Worm (Caenorhabditis elegans) whole organism, mixed stage, embryonic: ENCODE measurements around the gene fbxb-24.

Experiments
- M03D4.4 ChIP-seq: sonication (generic microtip); optimal IDR thresholded peaks from 2 replicates; lab custom pipeline; 2017; ENCODE audit warnings: mild to moderate bottlenecking, missing genetic modification characterization, missing compliant biosample characterization
- bed-3 ChIP-seq: fragments of 200-800 bp; sonication (Bioruptor generic); optimal IDR thresholded peaks from 3 replicates; lab custom pipeline; 2018; ENCODE audit warnings: mild to moderate bottlenecking, missing genetic modification characterization, moderate library complexity, missing compliant biosample characterization
- ceh-39 ChIP-seq: fragments of 150-350 bp; optimal IDR thresholded peaks from 2 replicates; lab custom pipeline; 2014; ENCODE audit warnings: missing biosample characterization, missing genetic modification characterization
- ceh-43 ChIP-seq: fragments of 200-800 bp; sonication (Bioruptor generic); optimal IDR thresholded peaks from 2 replicates; lab custom pipeline; 2018; ENCODE audit warnings: mild to moderate bottlenecking, missing genetic modification characterization, moderate library complexity, missing compliant biosample characterization
- ceh-83 ChIP-seq: fragments of 200-800 bp; sonication (Bioruptor generic); optimal IDR thresholded peaks from 2 replicates; lab custom pipeline; 2018; ENCODE audit warnings: mild to moderate bottlenecking, missing genetic modification characterization, missing compliant biosample characterization
- ces-1 ChIP-seq: fragments of 150-350 bp; optimal IDR thresholded peaks from 2 replicates; lab custom pipeline; 2014; ENCODE audit warnings: missing biosample characterization, missing genetic modification reagents, missing genetic modification characterization
- cnd-1 ChIP-seq: fragments of 200-800 bp; sonication (Bioruptor generic); optimal IDR thresholded peaks from 2 replicates; lab custom pipeline; 2018; ENCODE audit warnings: mild to moderate bottlenecking, missing genetic modification characterization, missing compliant biosample characterization
- drap-1 ChIP-seq: fragments of 200-800 bp; sonication (Bioruptor generic); optimal IDR thresholded peaks from 3 replicates; lab custom pipeline; 2018; ENCODE audit warnings: mild to moderate bottlenecking, missing genetic modification characterization, missing compliant biosample characterization
- elt-1 ChIP-seq: sonication (generic microtip); optimal IDR thresholded peaks from 2 replicates; lab custom pipeline; 2017; ENCODE audit warnings: missing genetic modification characterization, mild to moderate bottlenecking, missing compliant biosample characterization, antibody characterized with exemption, moderate library complexity, borderline replicate concordance; ENCODE audit not compliant: insufficient read depth
- elt-3 ChIP-seq: fragments of 150-350 bp; optimal IDR thresholded peaks from 2 replicates; lab custom pipeline; 2014; ENCODE audit warnings: missing biosample characterization, missing genetic modification characterization
- ham-2 ChIP-seq: fragments of 200-800 bp; sonication (Bioruptor generic); optimal IDR thresholded peaks from 2 replicates; lab custom pipeline; 2018; ENCODE audit warnings: mild to moderate bottlenecking, missing genetic modification characterization, missing compliant biosample characterization
- hlh-1 ChIP-seq: fragments of 150-350 bp; optimal IDR thresholded peaks from 2 replicates; lab custom pipeline; 2014; ENCODE audit warnings: missing biosample characterization, missing genetic modification reagents, missing genetic modification characterization
- lin-13 ChIP-seq: fragments of 150-350 bp; optimal IDR thresholded peaks from 2 replicates; lab custom pipeline; 2014; ENCODE audit warnings: missing biosample characterization, missing genetic modification characterization
- lin-32 ChIP-seq: fragments of 200-800 bp; sonication (Bioruptor generic); optimal IDR thresholded peaks from 2 replicates; lab custom pipeline; 2018; ENCODE audit warnings: mild to moderate bottlenecking, missing genetic modification characterization, missing compliant biosample characterization
- lsy-2 ChIP-seq: fragments of 150-350 bp; optimal IDR thresholded peaks from 2 replicates; lab custom pipeline; 2014; ENCODE audit warnings: missing biosample characterization, missing genetic modification characterization
- mab-5 ChIP-seq: fragments of 150-350 bp; optimal IDR thresholded peaks from 2 replicates; lab custom pipeline; 2014; ENCODE audit warnings: missing biosample characterization, missing genetic modification characterization
- mep-1 ChIP-seq: fragments of 150-350 bp; optimal IDR thresholded peaks from 2 replicates; lab custom pipeline; 2017; ENCODE audit warnings: missing biosample characterization, missing genetic modification reagents, missing genetic modification characterization, inconsistent platforms
- mls-2 ChIP-seq: sonication (generic microtip); optimal IDR thresholded peaks from 2 replicates; lab custom pipeline; 2016; ENCODE audit warnings: mild to moderate bottlenecking, missing genetic modification characterization, moderate library complexity, missing compliant biosample characterization
- nhr-12 ChIP-seq: fragments of 150-350 bp; optimal IDR thresholded peaks from 2 replicates; lab custom pipeline; 2014; ENCODE audit warnings: missing biosample characterization, missing genetic modification characterization
- nhr-2 ChIP-seq: fragments of 150-350 bp; optimal IDR thresholded peaks from 2 replicates; lab custom pipeline; 2014; ENCODE audit warnings: missing biosample characterization, missing genetic modification characterization
- nhr-237 ChIP-seq: fragments of 150-350 bp; optimal IDR thresholded peaks from 2 replicates; lab custom pipeline; 2014; ENCODE audit warnings: missing biosample characterization, missing genetic modification characterization
- nhr-76 ChIP-seq: sonication (generic microtip); optimal IDR thresholded peaks from 2 replicates; lab custom pipeline; 2017; ENCODE audit warnings: missing biosample characterization, missing genetic modification characterization
- pha-4 ChIP-seq: fragments of 150-350 bp; optimal IDR thresholded peaks from 2 replicates; lab custom pipeline; 2018; ENCODE audit warnings: missing biosample characterization, missing genetic modification reagents, missing genetic modification characterization
- sem-2 ChIP-seq: fragments of 200-800 bp; sonication (Bioruptor generic); optimal IDR thresholded peaks from 2 replicates; lab custom pipeline; 2018; ENCODE audit warnings: mild to moderate bottlenecking, missing genetic modification characterization, missing compliant biosample characterization
- snpc-4 ChIP-seq: fragments of 150-350 bp; optimal IDR thresholded peaks from 2 replicates; lab custom pipeline; 2014; ENCODE audit warnings: missing biosample characterization, missing genetic modification characterization
- sptf-1 ChIP-seq: sonication (generic microtip); optimal IDR thresholded peaks from 2 replicates; lab custom pipeline; 2017; ENCODE audit warnings: mild to moderate bottlenecking, missing genetic modification characterization, moderate library complexity, missing compliant biosample characterization
- tbx-8 ChIP-seq: fragments of 200-800 bp; sonication (Bioruptor generic); optimal IDR thresholded peaks from 2 replicates; lab custom pipeline; 2018; ENCODE audit warnings: mild to moderate bottlenecking, missing genetic modification characterization, moderate library complexity, missing compliant biosample characterization
- unc-120 ChIP-seq: sonication (generic microtip); optimal IDR thresholded peaks from 2 replicates; lab custom pipeline; 2017; ENCODE audit warnings: missing genetic modification characterization, missing compliant biosample characterization; ENCODE audit not compliant: poor library complexity, severe bottlenecking
- unc-39 ChIP-seq: fragments of 150-350 bp; optimal IDR thresholded peaks from 2 replicates; lab custom pipeline; 2014; ENCODE audit warnings: missing biosample characterization, missing genetic modification characterization
- unc-62 ChIP-seq: fragments of 150-350 bp; optimal IDR thresholded peaks from 2 replicates; lab custom pipeline; 2014; ENCODE audit warnings: missing biosample characterization, missing genetic modification reagents, missing genetic modification characterization
- ztf-11 ChIP-seq: fragments of 150-350 bp; optimal IDR thresholded peaks from 2 replicates; lab custom pipeline; 2014; ENCODE audit warnings: missing biosample characterization, missing genetic modification characterization

Gene fbxb-24

ce11 chrIII:11935032-11935947 lies 26.5 kb downstream of the fbxb-24 start:
- no peak for TF ChIP-seq nhr-2 (tag; lab: Kevin White, UChicago)
- TF ChIP-seq sem-2 (GFP tag; lab: Kevin White, UChicago), result no peak
- TF ChIP-seq hlh-1 (tag; lab: Kevin White, UChicago), result peak; percentile 99
- peak; percentile 85 for TF ChIP-seq unc-62 (GFP tag; lab: Kevin White, UChicago)
- TF ChIP-seq ham-2 (GFP tag; lab: Kevin White, UChicago), result no peak
- no peak for TF ChIP-seq mls-2 (tag; lab: Kevin White, UChicago)
- no peak for TF ChIP-seq tbx-8
- no peak for TF ChIP-seq pha-4
- TF ChIP-seq ces-1 (GFP tag; lab: Kevin White, UChicago), result peak; percentile 14
- no peak for TF ChIP-seq lin-32 (GFP tag; lab: Kevin White, UChicago)
- TF ChIP-seq ceh-39 (tag; lab: Kevin White, UChicago), result no peak
- no peak for TF ChIP-seq mep-1 (tag; lab: Kevin White, UChicago)
- TF ChIP-seq ztf-11 (tag; lab: Kevin White, UChicago), result no peak
- TF ChIP-seq unc-39 (tag; lab: Kevin White, UChicago), result no peak
- no peak for TF ChIP-seq sptf-1 (tag; lab: Kevin White, UChicago)
- no peak for TF ChIP-seq elt-3 (tag; lab: Kevin White, UChicago)
- no peak for TF ChIP-seq nhr-76

ce11 chrIII:11935948-11936280 lies 27.2 kb downstream of the fbxb-24 start:
- TF ChIP-seq lin-32 (GFP tag; lab: Kevin White, UChicago) (peak; percentile 6), M03D4.4 (tag; lab: Kevin White, UChicago) (peak; percentile 54), unc-120 (tag; lab: Kevin White, UChicago) (peak; percentile 74), ces-1 (GFP tag; lab: Kevin White, UChicago) (peak; percentile 24), cnd-1 (tag; lab: Kevin White, UChicago) (no peak), nhr-76 (no peak), ceh-83 (GFP tag; lab: Kevin White, UChicago) (peak; percentile 84), drap-1 (peak; percentile 22)
- TF ChIP-seq, all 35 proteins: peak for 6

- TF ChIP-seq sem-2 (GFP tag; lab: Kevin White, UChicago) (no peak), cnd-1 (tag; lab: Kevin White, UChicago) (no peak), unc-120 (tag; lab: Kevin White, UChicago) (peak; percentile 62), nhr-237 (tag; lab: Kevin White, UChicago) (no peak), lin-13 (tag; lab: Kevin White, UChicago) (no peak), M03D4.4 (tag; lab: Kevin White, UChicago) (peak; percentile 41), drap-1 (peak; percentile 50)
Observed at ce11 chrIII:11936668-11937276, 28.0 kb downstream of the fbxb-24 start.

DNA sequence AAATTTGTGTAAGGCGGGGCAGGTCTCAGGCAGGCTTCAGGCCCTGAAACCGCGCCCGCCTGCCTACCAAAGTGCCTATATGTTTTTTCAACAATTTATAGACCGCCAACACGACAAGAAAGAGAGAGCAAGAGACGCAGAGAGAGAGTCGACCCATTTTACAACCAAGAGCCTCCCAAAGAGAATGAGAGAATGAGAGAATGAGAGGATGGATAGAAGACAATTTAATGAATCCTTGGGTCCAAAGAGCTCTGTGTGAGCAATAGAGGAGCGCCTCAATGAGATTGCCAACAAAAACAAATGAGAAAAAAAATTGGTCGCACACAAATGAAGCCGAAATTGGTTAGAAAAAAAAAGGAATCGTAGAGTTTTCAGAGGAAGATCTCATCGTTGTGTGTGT lies 29.2 kb downstream of the fbxb-24 start:
- TF ChIP-seq ces-1 (GFP tag; lab: Kevin White, UChicago) (peak; percentile 60), mab-5 (tag; lab: Kevin White, UChicago) (peak; percentile 12), unc-120 (tag; lab: Kevin White, UChicago) (peak; percentile 70), ceh-43 (no peak), elt-1 (no peak), ham-2 (GFP tag; lab: Kevin White, UChicago) (no peak), hlh-1 (tag; lab: Kevin White, UChicago) (peak; percentile 60)

DNA sequence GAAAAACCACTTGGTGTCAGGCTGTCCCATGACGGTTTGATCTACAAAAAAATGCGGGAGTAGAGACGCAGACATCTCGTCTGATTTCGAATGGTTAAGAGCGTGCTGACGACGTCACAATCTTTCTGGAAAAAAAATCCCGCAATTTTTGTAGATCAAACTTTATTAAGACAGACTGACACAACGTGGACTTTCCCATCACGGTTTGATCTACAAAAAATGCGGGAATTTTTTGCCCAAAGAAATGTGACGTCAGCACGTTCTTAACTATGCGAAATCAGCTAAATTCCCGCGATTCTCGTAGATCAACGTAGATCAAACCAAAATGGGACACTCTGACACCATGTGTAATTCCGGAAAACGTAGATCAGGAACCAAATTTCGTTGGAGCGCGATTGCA lies 29.8 kb downstream of the fbxb-24 start:
- TF ChIP-seq unc-120 (tag; lab: Kevin White, UChicago) (no peak), nhr-12 (no peak), ceh-43 (no peak), elt-1 (no peak), bed-3 (GFP tag; lab: Kevin White, UChicago) (no peak), mab-5 (tag; lab: Kevin White, UChicago) (no peak), hlh-1 (tag; lab: Kevin White, UChicago) (no peak), nhr-237 (tag; lab: Kevin White, UChicago) (no peak), snpc-4 (tag; lab: Kevin White, UChicago) (no peak), lsy-2 (tag; lab: Kevin White, UChicago) (no peak), nhr-76 (no peak), lin-13 (tag; lab: Kevin White, UChicago) (no peak), ham-2 (GFP tag; lab: Kevin White, UChicago) (no peak), sptf-1 (tag; lab: Kevin White, UChicago) (no peak), drap-1 (no peak)
